Worm (Caenorhabditis elegans): ENCODE data around the gene twk-33.

DNA sequence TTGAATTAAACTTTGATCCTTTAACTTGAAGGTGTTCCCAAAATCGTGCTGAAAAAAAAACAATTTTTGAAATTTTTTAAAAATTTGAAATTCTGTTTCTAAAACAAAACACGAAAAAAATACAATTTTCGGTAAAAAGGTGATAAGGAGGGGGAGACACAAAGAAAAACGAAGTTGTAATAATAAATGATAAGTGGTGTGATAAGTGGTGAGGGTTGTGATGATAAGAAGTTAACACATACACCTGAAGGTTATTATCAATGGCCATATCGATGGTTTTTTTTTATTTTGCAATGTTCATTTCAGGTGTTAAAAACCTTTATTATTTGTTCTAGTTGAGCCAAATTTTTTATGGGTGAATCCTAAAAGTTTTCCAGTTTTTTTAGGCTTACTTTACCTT, at the start of gene twk-33:
- no peak for TF ChIP-seq nhr-77 (tag; optimal IDR thresholded peaks at IDR 0.05)
- TF ChIP-seq nhr-21 (tag; optimal IDR thresholded peaks at IDR 0.05) = no peak
- TF ChIP-seq nhr-11 (tag; optimal IDR thresholded peaks at IDR 0.05) = no peak
- TF ChIP-seq dmd-4 (tag; optimal IDR thresholded peaks at IDR 0.05) = no peak
